Fruit fly (Drosophila melanogaster) whole organism, pupa: ENCODE results near the gene bcn92.

Experiments
- CG10348 ChIP-seq: fragments of 200-800 bp; sonication (Bioruptor generic); IDR thresholded peaks from 2 replicates; pipeline ENCODE4 v1.3.6; 2022; ENCODE audit warnings: missing biosample characterization, missing genetic modification characterization
- CG12605 ChIP-seq: fragments of 200-800 bp; sonication (Bioruptor generic); IDR thresholded peaks from 2 replicates; pipeline ENCODE4 v1.3.6; 2022; ENCODE audit warnings: missing biosample characterization, missing genetic modification characterization
- CG13204 ChIP-seq: fragments of 200-800 bp; sonication (Bioruptor generic); optimal IDR thresholded peaks from 2 replicates; lab custom pipeline; 2018; ENCODE audit warnings: missing biosample characterization, mild to moderate bottlenecking, missing genetic modification characterization, moderate library complexity
- CG14655 ChIP-seq: fragments of 200-800 bp; sonication (Bioruptor generic); optimal IDR thresholded peaks from 3 replicates; lab custom pipeline; 2017; ENCODE audit warnings: mild to moderate bottlenecking, missing biosample characterization, missing genetic modification reagents, missing genetic modification characterization
- CG17806 ChIP-seq: fragments of 200-800 bp; sonication (Bioruptor generic); optimal IDR thresholded peaks from 2 replicates; lab custom pipeline; 2018; ENCODE audit warnings: missing biosample characterization, mild to moderate bottlenecking, missing genetic modification characterization, moderate library complexity
- CG32121 ChIP-seq: fragments of 200-800 bp; sonication (Bioruptor generic); IDR thresholded peaks from 2 replicates; pipeline ENCODE4 v1.3.6; 2022; ENCODE audit warnings: missing biosample characterization, missing genetic modification characterization
- CG34367 ChIP-seq: fragments of 200-800 bp; sonication (Bioruptor generic); optimal IDR thresholded peaks from 2 replicates; lab custom pipeline; 2018; ENCODE audit warnings: missing biosample characterization, mild to moderate bottlenecking, missing genetic modification characterization
- CG4496 ChIP-seq: fragments of 200-800 bp; sonication (Bioruptor generic); IDR thresholded peaks from 3 replicates; pipeline ENCODE4 v1.3.6; 2022; ENCODE audit warnings: missing biosample characterization, missing genetic modification characterization
- CG8159 ChIP-seq: fragments of 200-800 bp; sonication (Bioruptor generic); optimal IDR thresholded peaks from 3 replicates; lab custom pipeline; 2018; ENCODE audit warnings: missing biosample characterization, mild to moderate bottlenecking, missing genetic modification characterization, moderate library complexity
- Ets98B ChIP-seq: fragments of 200-800 bp; sonication (Bioruptor generic); IDR thresholded peaks from 2 replicates; pipeline ENCODE4 v1.3.6; 2022; ENCODE audit warnings: missing biosample characterization, missing genetic modification characterization
- Pif1A ChIP-seq: fragments of 200-800 bp; sonication (Bioruptor generic); optimal IDR thresholded peaks from 3 replicates; lab custom pipeline; 2016; ENCODE audit warnings: missing biosample characterization, missing genetic modification characterization
- Snoo ChIP-seq: fragments of 200-800 bp; sonication (Bioruptor generic); optimal IDR thresholded peaks from 3 replicates; lab custom pipeline; 2017; ENCODE audit warnings: missing biosample characterization, mild to moderate bottlenecking, missing genetic modification characterization, inconsistent platforms
- gl ChIP-seq: fragments of 200-800 bp; sonication (Bioruptor generic); optimal IDR thresholded peaks from 2 replicates; lab custom pipeline; 2018; ENCODE audit warnings: missing biosample characterization, mild to moderate bottlenecking, missing genetic modification characterization

DNA sequence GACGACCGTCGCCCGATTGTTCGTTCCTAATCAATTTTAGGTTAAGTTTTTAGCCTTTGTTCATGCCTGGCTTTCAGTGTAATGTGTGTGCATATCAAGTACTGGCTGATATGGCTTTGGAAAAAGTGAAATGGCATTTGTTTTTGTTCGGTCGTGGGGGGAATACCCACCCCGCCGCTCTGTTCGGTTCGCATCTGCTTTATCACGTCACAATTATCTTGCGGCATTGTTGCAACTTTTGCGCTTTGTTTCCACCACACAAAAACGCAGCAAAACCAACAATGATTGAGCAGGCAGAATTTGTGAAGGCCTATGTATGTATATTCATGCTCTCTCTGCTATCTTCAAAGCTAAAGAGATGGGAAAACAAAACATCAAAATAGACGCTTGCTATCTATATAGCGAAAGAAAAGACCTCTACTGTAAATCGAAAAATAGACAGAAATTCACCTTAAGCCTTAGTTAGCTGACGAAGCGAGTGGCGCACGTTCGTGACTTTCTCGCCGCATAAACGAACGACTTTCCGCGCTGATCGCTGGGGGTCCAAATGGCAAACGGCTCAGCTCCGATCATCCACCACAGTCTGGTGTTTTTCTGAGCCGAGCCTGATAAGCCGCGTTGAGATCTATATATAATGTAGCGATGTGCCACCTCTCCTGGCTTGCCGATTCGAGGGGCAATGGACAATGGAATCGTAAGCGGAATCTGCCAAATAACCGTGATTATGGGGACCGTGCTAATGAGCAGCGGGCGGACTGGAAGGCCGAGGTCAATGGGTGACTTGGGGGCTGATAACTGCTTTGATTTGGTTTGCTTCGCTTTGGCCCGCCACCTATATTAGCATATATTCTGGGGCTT, 48.2 kb upstream of the bcn92 start:
- TF ChIP-seq CG32121 (GFP tag; lab: Robert Waterston, UW) = no peak
- peak; percentile 11; the same call in 1 of the 2 replicates for TF ChIP-seq Ets98B (GFP tag; lab: Robert Waterston, UW)
- TF ChIP-seq Pif1A (GFP tag; lab: Kevin White, UChicago) = no peak
- TF ChIP-seq gl (tag; lab: Kevin White, UChicago) = no peak
- TF ChIP-seq CG8159 (tag; lab: Kevin White, UChicago) = no peak
- TF ChIP-seq CG10348 (GFP tag; lab: Robert Waterston, UW) = no peak
- TF ChIP-seq CG14655 = no peak
- TF ChIP-seq Snoo = no peak
- TF ChIP-seq CG13204 (GFP tag; lab: Kevin White, UChicago) = no peak
- TF ChIP-seq CG34367 = no peak
- TF ChIP-seq CG4496 (GFP tag; lab: Robert Waterston, UW) = no peak
- TF ChIP-seq CG17806 (tag; lab: Kevin White, UChicago) = no peak
- no peak for TF ChIP-seq CG12605 (GFP tag; lab: Robert Waterston, UW)
